Worm (Caenorhabditis elegans): Measurements from ENCODE around the gene catp-7.

DNA sequence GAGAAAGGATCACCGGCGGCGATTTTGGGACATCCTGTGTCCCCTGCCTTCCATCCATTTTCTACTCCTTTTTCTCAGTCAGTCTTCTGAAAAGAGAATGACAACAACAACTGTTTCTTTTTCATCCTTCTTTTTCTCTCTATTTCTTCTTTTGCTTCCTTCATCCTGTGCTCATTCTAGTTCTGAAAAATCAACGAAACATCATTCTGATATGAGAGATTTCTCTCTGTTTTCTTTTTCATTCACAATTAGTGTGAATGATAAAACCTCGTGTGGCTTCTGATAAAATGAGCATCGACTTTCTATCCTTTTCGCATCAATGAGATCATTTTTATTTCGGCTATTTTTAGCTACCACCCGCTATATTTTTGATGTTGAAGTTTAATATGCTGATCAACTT, 19.4 kb downstream of the catp-7 start:
- TF ChIP-seq fkh-6 (tag; optimal IDR thresholded peaks at IDR 0.05) (no peak), pat-9 (tag; optimal IDR thresholded peaks at IDR 0.05) (no peak), sox-2 (GFP tag; IDR thresholded peaks at IDR 0.05) (no peak), hlh-8 (tag; optimal IDR thresholded peaks at IDR 0.05) (no peak), unc-55 (GFP tag; optimal IDR thresholded peaks at IDR 0.05) (peak; percentile 16), Y22D7AL.16 (tag; optimal IDR thresholded peaks at IDR 0.05) (no peak), ets-4 (tag; optimal IDR thresholded peaks at IDR 0.05) (no peak), C08G9.2 (tag; optimal IDR thresholded peaks at IDR 0.05) (no peak), ama-1 (optimal IDR thresholded peaks at IDR 0.05) (no peak), nhr-11 (tag; optimal IDR thresholded peaks at IDR 0.05) (no peak)
